Worm (Caenorhabditis elegans) whole organism, L4/young adult: Measurements from ENCODE around the gene F54D11.4.

Experiments
- W03F9.2 ChIP-seq: fragments of 150-350 bp; optimal IDR thresholded peaks from 2 replicates; lab custom pipeline; 2014; ENCODE audit warnings: missing biosample characterization, missing genetic modification characterization
- him-1 ChIP-seq: sonication (generic microtip); optimal IDR thresholded peaks from 2 replicates; lab custom pipeline; 2016; ENCODE audit warnings: missing genotype, missing genetic modification reagents, missing genetic modification characterization, missing compliant biosample characterization

- TF ChIP-seq him-1 (tag; lab: Kevin White, UChicago) (no peak), W03F9.2 (tag; lab: Kevin White, UChicago) (no peak)
Observed at ce11 chrV:4662400-4662799, 46.4 kb downstream of the F54D11.4 start, which contains the start of gene srx-74.
